Comparison of ENCODE assay signal across 2 fruit fly cellular contexts in genomic region chrX:11873116-11873515, dm6.
TF ChIP-seq lines count a peak whose summit lies in the region.

Gene CG15739, plus strand, starts transcription at chrX:11873319.

- no peak for TF ChIP-seq CTCF in whole organism, embryonic (GFP tag; optimal IDR thresholded peaks at IDR 0.05; lab: Kevin White, UChicago)

TF ChIP-seq in whole organism, adult, 20 proteins besides CTCF, POLR2A, EP300 and RAD21:
- TF ChIP-seq CG11617 (GFP tag; optimal IDR thresholded peaks at IDR 0.05; lab: Kevin White, UChicago) (no peak), CG5204 (GFP tag; optimal IDR thresholded peaks at IDR 0.05; lab: Kevin White, UChicago) (no peak), Clk (GFP tag; optimal IDR thresholded peaks at IDR 0.05; lab: Kevin White, UChicago) (no peak), tj (GFP tag; optimal IDR thresholded peaks at IDR 0.05; lab: Kevin White, UChicago) (no peak), CG1620 (GFP tag; optimal IDR thresholded peaks at IDR 0.05; lab: Kevin White, UChicago) (no peak), cnc (optimal IDR thresholded peaks at IDR 0.05; lab: Kevin White, UChicago) (no peak), CG7045 (GFP tag; optimal IDR thresholded peaks at IDR 0.05; lab: Kevin White, UChicago) (no peak), Mnt (GFP tag; optimal IDR thresholded peaks at IDR 0.05; lab: Kevin White, UChicago) (peak; percentile 17), kay (GFP tag; lab: Kevin White, UChicago; ENCODE audit: borderline replicate concordance) (no peak), cic (GFP tag; optimal IDR thresholded peaks at IDR 0.05; lab: Kevin White, UChicago) (peak; percentile 9), ovo (GFP tag; optimal IDR thresholded peaks at IDR 0.05; lab: Kevin White, UChicago) (no peak), Hr96 (GFP tag; optimal IDR thresholded peaks at IDR 0.05; lab: Kevin White, UChicago) (no peak), CG33017 (tag; optimal IDR thresholded peaks at IDR 0.05; lab: Kevin White, UChicago) (no peak), pad (GFP tag; optimal IDR thresholded peaks at IDR 0.05; lab: Kevin White, UChicago) (peak; percentile 95), Crg-1 (GFP tag; optimal IDR thresholded peaks at IDR 0.05; lab: Kevin White, UChicago) (no peak), CG12768 (GFP tag; optimal IDR thresholded peaks at IDR 0.05; lab: Kevin White, UChicago) (no peak)
TF ChIP-seq in whole organism, adult: peak in this region for 3.

TF ChIP-seq in whole organism, embryonic, 481 proteins besides CTCF, POLR2A, EP300 and RAD21:
- TF ChIP-seq CG31441 (GFP tag; IDR thresholded peaks at IDR 0.05; lab: Robert Waterston, UW), result no peak
- TF ChIP-seq Jarid2 (GFP tag; optimal IDR thresholded peaks at IDR 0.05; lab: Kevin White, UChicago), result no peak
- TF ChIP-seq CG31365 (tag; optimal IDR thresholded peaks at IDR 0.05; lab: Kevin White, UChicago), result no peak
- TF ChIP-seq jigr1 (GFP tag; IDR thresholded peaks at IDR 0.05; lab: Robert Waterston, UW), result no peak
- no peak for TF ChIP-seq CG12744 (GFP tag; optimal IDR thresholded peaks at IDR 0.05; lab: Kevin White, UChicago)
- TF ChIP-seq Blimp-1 (GFP tag; optimal IDR thresholded peaks at IDR 0.05; lab: Kevin White, UChicago), result peak; percentile 49
- peak in 1 of 2 experiments; percentile 62 for TF ChIP-seq Eip74EF (GFP tag; optimal IDR thresholded peaks at IDR 0.05; lab: Kevin White, UChicago)
- no peak for TF ChIP-seq CG14050 (GFP tag; IDR thresholded peaks at IDR 0.05; lab: Robert Waterston, UW)
- no peak for TF ChIP-seq dysf (GFP tag; IDR thresholded peaks at IDR 0.05; lab: Robert Waterston, UW)
- TF ChIP-seq Dref (GFP tag; IDR thresholded peaks at IDR 0.05; lab: Robert Waterston, UW), result 0 out of 2 replicates have a peak, but pooled peaks have one; percentile 7
- no peak for TF ChIP-seq Nf-YC (tag; optimal IDR thresholded peaks at IDR 0.05; lab: Kevin White, UChicago)
- no peak for TF ChIP-seq CG11085 (GFP tag; IDR thresholded peaks at IDR 0.05; lab: Robert Waterston, UW)
- TF ChIP-seq CG6272 (GFP tag; IDR thresholded peaks at IDR 0.05; lab: Robert Waterston, UW), result no peak
- TF ChIP-seq CG1792 (GFP tag; optimal IDR thresholded peaks at IDR 0.05; lab: Kevin White, UChicago), result no peak
- no peak for TF ChIP-seq HLH54F (GFP tag; optimal IDR thresholded peaks at IDR 0.05; lab: Kevin White, UChicago)
- TF ChIP-seq CG11093 (GFP tag; IDR thresholded peaks at IDR 0.05; lab: Robert Waterston, UW), result no peak
- TF ChIP-seq CG2889 (GFP tag; IDR thresholded peaks at IDR 0.05; lab: Robert Waterston, UW), result no peak
- TF ChIP-seq Hr39 (optimal IDR thresholded peaks at IDR 0.05; lab: Kevin White, UChicago), result no peak
- no peak for TF ChIP-seq fu2 (GFP tag; optimal IDR thresholded peaks at IDR 0.05; lab: Kevin White, UChicago)
- no peak for TF ChIP-seq prd (optimal IDR thresholded peaks at IDR 0.05; lab: Kevin White, UChicago)
- TF ChIP-seq prd (GFP tag; IDR thresholded peaks at IDR 0.05; lab: Robert Waterston, UW), result no peak
- no peak for TF ChIP-seq tx (GFP tag; optimal IDR thresholded peaks at IDR 0.05; lab: Kevin White, UChicago)
- no peak for TF ChIP-seq cwo (GFP tag; optimal IDR thresholded peaks at IDR 0.05; lab: Kevin White, UChicago)
- TF ChIP-seq cad (GFP tag; optimal IDR thresholded peaks at IDR 0.05; lab: Kevin White, UChicago), result no peak
- no peak for TF ChIP-seq Trl (optimal IDR thresholded peaks at IDR 0.05; lab: Kevin White, UChicago)
- no peak for TF ChIP-seq Trl (GFP tag; optimal IDR thresholded peaks at IDR 0.05; lab: Kevin White, UChicago)
- TF ChIP-seq Med (GFP tag; lab: Kevin White, UChicago), result peak; percentile 74
- no peak for TF ChIP-seq CG31224 (GFP tag; IDR thresholded peaks at IDR 0.05; lab: Robert Waterston, UW)
- TF ChIP-seq CG4854 (GFP tag; optimal IDR thresholded peaks at IDR 0.05; lab: Kevin White, UChicago), result no peak
- no peak for TF ChIP-seq tgo (GFP tag; IDR thresholded peaks at IDR 0.05; lab: Robert Waterston, UW)
- no peak for TF ChIP-seq CG6765 (GFP tag; optimal IDR thresholded peaks at IDR 0.05; lab: Kevin White, UChicago)
- no peak for TF ChIP-seq CG8281 (tag; optimal IDR thresholded peaks at IDR 0.05; lab: Kevin White, UChicago)
- no peak for TF ChIP-seq CG18599 (GFP tag; optimal IDR thresholded peaks at IDR 0.05; lab: Kevin White, UChicago)
- TF ChIP-seq pita (GFP tag; optimal IDR thresholded peaks at IDR 0.05; lab: Kevin White, UChicago), result no peak
- no peak for TF ChIP-seq CG31388 (GFP tag; optimal IDR thresholded peaks at IDR 0.05; lab: Kevin White, UChicago)
- TF ChIP-seq twi (tag; optimal IDR thresholded peaks at IDR 0.05; lab: Kevin White, UChicago), result no peak
- no peak for TF ChIP-seq dm (GFP tag; optimal IDR thresholded peaks at IDR 0.05; lab: Kevin White, UChicago)
- no peak for TF ChIP-seq mam (GFP tag; optimal IDR thresholded peaks at IDR 0.05; lab: Kevin White, UChicago)
- TF ChIP-seq Bdp1 (GFP tag; optimal IDR thresholded peaks at IDR 0.05; lab: Kevin White, UChicago), result no peak
- peak; percentile 75 for TF ChIP-seq sug (tag; optimal IDR thresholded peaks at IDR 0.05; lab: Kevin White, UChicago)
- no peak for TF ChIP-seq CG32767 (GFP tag; IDR thresholded peaks at IDR 0.05; lab: Robert Waterston, UW)
- no peak for TF ChIP-seq sim (GFP tag; IDR thresholded peaks at IDR 0.05; lab: Robert Waterston, UW)
- no peak for TF ChIP-seq CG5180 (GFP tag; optimal IDR thresholded peaks at IDR 0.05; lab: Kevin White, UChicago)
- TF ChIP-seq grn (GFP tag; optimal IDR thresholded peaks at IDR 0.05; lab: Kevin White, UChicago), result peak; percentile 73
- no peak for TF ChIP-seq CG4328 (GFP tag; optimal IDR thresholded peaks at IDR 0.05; lab: Kevin White, UChicago)
- TF ChIP-seq lola (GFP tag; optimal IDR thresholded peaks at IDR 0.05; lab: Kevin White, UChicago), result no peak
- no peak for TF ChIP-seq MBD-R2 (GFP tag; IDR thresholded peaks at IDR 0.05; lab: Robert Waterston, UW)
- peak; percentile 89 for TF ChIP-seq CG34376 (GFP tag; optimal IDR thresholded peaks at IDR 0.05; lab: Kevin White, UChicago)
- no peak for TF ChIP-seq CG2120 (GFP tag; optimal IDR thresholded peaks at IDR 0.05; lab: Kevin White, UChicago)
- TF ChIP-seq Taf1 (GFP tag; IDR thresholded peaks at IDR 0.05; lab: Robert Waterston, UW), result no peak
